Worm (Caenorhabditis elegans): ENCODE results near the gene C53B7.3.

DNA sequence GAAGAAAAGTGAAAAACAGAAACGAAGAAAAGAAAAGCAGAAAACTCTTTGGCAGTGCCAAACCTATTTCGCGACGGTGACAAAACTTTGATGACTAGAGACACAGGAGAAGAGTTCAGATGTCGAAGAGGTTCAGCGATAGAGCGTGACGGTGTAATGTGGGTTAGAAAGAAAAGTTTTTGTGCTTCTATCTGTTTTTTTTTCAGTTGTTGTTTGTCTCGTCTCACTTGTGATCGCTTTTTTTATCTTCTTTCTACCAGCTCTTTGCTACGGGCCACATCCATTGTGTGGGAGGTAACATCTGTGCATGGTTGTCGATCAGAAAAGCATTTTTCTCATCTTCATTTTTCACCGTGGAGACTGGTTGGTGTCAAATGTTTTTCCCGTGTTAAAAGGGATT is 18.7 kb upstream of the C53B7.3 start, which contains the start of gene F41B4.1:
- TF ChIP-seq ama-1 (optimal IDR thresholded peaks at IDR 0.05) (no peak), hmg-4 (GFP tag; optimal IDR thresholded peaks at IDR 0.05) (no peak), hnd-1 (tag; optimal IDR thresholded peaks at IDR 0.05) (no peak), B0310.2 (tag; optimal IDR thresholded peaks at IDR 0.05) (no peak), sea-1 (GFP tag; conservative IDR thresholded peaks at IDR 0.05) (no peak), hmbx-1 (tag; optimal IDR thresholded peaks at IDR 0.05) (no peak)

Measured in whole organism, early embryonic.